Fruit fly (Drosophila melanogaster): ENCODE results near the gene CG8519.

Gene CG8519

dm6 chr3L:6708995-6709606 is 4.4 kb downstream of the CG8519 start (continued):
- no peak for TF ChIP-seq Tbp (GFP tag; optimal IDR thresholded peaks at IDR 0.05)
- peak; percentile 51 for TF ChIP-seq CG1602 (GFP tag; optimal IDR thresholded peaks at IDR 0.05)
- TF ChIP-seq Myb (GFP tag; optimal IDR thresholded peaks at IDR 0.05) = peak; percentile 43
- peak; percentile 90 for TF ChIP-seq sens-2 (GFP tag; IDR thresholded peaks at IDR 0.05)
- peak; percentile 83 for TF ChIP-seq Antp (GFP tag; optimal IDR thresholded peaks at IDR 0.05)
- peak; percentile 76 for TF ChIP-seq bigmax (GFP tag; optimal IDR thresholded peaks at IDR 0.05)
- peak; percentile 83 for TF ChIP-seq tin (GFP tag; optimal IDR thresholded peaks at IDR 0.05)
- no peak for TF ChIP-seq CG16813 (GFP tag; IDR thresholded peaks at IDR 0.05; ENCODE audit: partially characterized antibody)
- TF ChIP-seq run (tag; optimal IDR thresholded peaks at IDR 0.05) = peak; percentile 47
- TF ChIP-seq MESR4 (GFP tag; optimal IDR thresholded peaks at IDR 0.05) = peak; percentile 15
- peak; percentile 89 for TF ChIP-seq CG6813 (GFP tag; optimal IDR thresholded peaks at IDR 0.05)
- TF ChIP-seq D (optimal IDR thresholded peaks at IDR 0.05) = no peak
- TF ChIP-seq D (GFP tag; optimal IDR thresholded peaks at IDR 0.05) = peak; percentile 35
- peak; percentile 13 for TF ChIP-seq shn (GFP tag; optimal IDR thresholded peaks at IDR 0.05)
- TF ChIP-seq Opbp (GFP tag; IDR thresholded peaks at IDR 0.05; ENCODE audit: partially characterized antibody) = no peak
- TF ChIP-seq CG15011 (GFP tag; optimal IDR thresholded peaks at IDR 0.05) = peak; percentile 87
- TF ChIP-seq Hmx (GFP tag; optimal IDR thresholded peaks at IDR 0.05) = peak; percentile 60
- TF ChIP-seq CG3407 (GFP tag; optimal IDR thresholded peaks at IDR 0.05) = peak; percentile 88
- peak; percentile 72 for TF ChIP-seq seq (GFP tag; IDR thresholded peaks at IDR 0.05)
- TF ChIP-seq hbn (GFP tag; IDR thresholded peaks at IDR 0.05; ENCODE audit: partially characterized antibody) = no peak
- peak; percentile 76 for TF ChIP-seq Side (GFP tag; optimal IDR thresholded peaks at IDR 0.05)
- peak; percentile 48 for TF ChIP-seq ems (GFP tag; optimal IDR thresholded peaks at IDR 0.05)
- no peak for TF ChIP-seq pros (GFP tag; optimal IDR thresholded peaks at IDR 0.05)
- peak; percentile 55 for TF ChIP-seq dati (GFP tag; IDR thresholded peaks at IDR 0.05)
- TF ChIP-seq kah (GFP tag; optimal IDR thresholded peaks at IDR 0.05) = peak; percentile 54
- TF ChIP-seq CrebB (tag; optimal IDR thresholded peaks at IDR 0.05) = peak; percentile 83
- peak; percentile 19; the same call in 1 of the 2 replicates for TF ChIP-seq ro (GFP tag; IDR thresholded peaks at IDR 0.05)
- TF ChIP-seq fd102C (GFP tag; optimal IDR thresholded peaks at IDR 0.05) = peak; percentile 26
- TF ChIP-seq CG14014 (GFP tag; IDR thresholded peaks at IDR 0.05) = peak; percentile 84
- TF ChIP-seq CG16863 (GFP tag; optimal IDR thresholded peaks at IDR 0.05) = peak; percentile 58
- peak; percentile 86 for TF ChIP-seq ttk (GFP tag; IDR thresholded peaks at IDR 0.05)
- TF ChIP-seq CG7271 (tag; optimal IDR thresholded peaks at IDR 0.05) = peak; percentile 82
- peak; percentile 76 for TF ChIP-seq CG31365 (tag; optimal IDR thresholded peaks at IDR 0.05)
- peak; percentile 89 for TF ChIP-seq stc (GFP tag; IDR thresholded peaks at IDR 0.05)
- no peak for TF ChIP-seq Spps (tag; optimal IDR thresholded peaks at IDR 0.05)
- no peak; the same call in 1 of the 2 replicates for TF ChIP-seq CG13287 (GFP tag; IDR thresholded peaks at IDR 0.05; ENCODE audit: partially characterized antibody)
- TF ChIP-seq MTF-1 (GFP tag; optimal IDR thresholded peaks at IDR 0.05; ENCODE audit: borderline replicate concordance) = peak; percentile 91
- peak; percentile 41 for TF ChIP-seq Deaf1 (tag; optimal IDR thresholded peaks at IDR 0.05)
- peak; percentile 93 for TF ChIP-seq sens (GFP tag)
- no peak for TF ChIP-seq dmrt11E (tag; optimal IDR thresholded peaks at IDR 0.05)
- peak; percentile 81 for TF ChIP-seq en (GFP tag; optimal IDR thresholded peaks at IDR 0.05)
- TF ChIP-seq bsh (GFP tag; optimal IDR thresholded peaks at IDR 0.05) = peak in 1 of 2 experiments; percentile 75
- peak; percentile 92 for TF ChIP-seq CTCF (GFP tag; optimal IDR thresholded peaks at IDR 0.05)
- TF ChIP-seq org-1 (GFP tag; optimal IDR thresholded peaks at IDR 0.05) = peak; percentile 82
- TF ChIP-seq CG2678 (tag; optimal IDR thresholded peaks at IDR 0.05) = peak; percentile 72
- peak; percentile 94 for TF ChIP-seq Fer3 (tag; optimal IDR thresholded peaks at IDR 0.05)
- TF ChIP-seq CG7839 (tag; optimal IDR thresholded peaks at IDR 0.05) = peak; percentile 78
- peak; percentile 31 for TF ChIP-seq E2f2 (GFP tag; IDR thresholded peaks at IDR 0.05)
- peak; percentile 64 for TF ChIP-seq CoRest (tag; optimal IDR thresholded peaks at IDR 0.05)
- TF ChIP-seq Hand (GFP tag; optimal IDR thresholded peaks at IDR 0.05) = peak; percentile 67

Measured in whole organism, embryonic.